Worm (Caenorhabditis elegans) whole organism, L1 larva: ENCODE data around the gene idpb-5.

ENCODE experiments used
- unc-62 ChIP-seq: fragments of 150-350 bp; optimal IDR thresholded peaks from 2 replicates; lab custom pipeline; 2014; ENCODE audit warnings: missing biosample characterization, missing genetic modification reagents, missing genetic modification characterization
- ztf-11 ChIP-seq, 2 experiments: sonication (generic microtip); optimal IDR thresholded peaks; 2 replicates each; lab custom pipeline; 2016 to 2017; ENCODE audit warnings: missing genetic modification characterization in 2 of 2, missing biosample characterization in 1 of 2, missing compliant biosample characterization in 1 of 2

DNA sequence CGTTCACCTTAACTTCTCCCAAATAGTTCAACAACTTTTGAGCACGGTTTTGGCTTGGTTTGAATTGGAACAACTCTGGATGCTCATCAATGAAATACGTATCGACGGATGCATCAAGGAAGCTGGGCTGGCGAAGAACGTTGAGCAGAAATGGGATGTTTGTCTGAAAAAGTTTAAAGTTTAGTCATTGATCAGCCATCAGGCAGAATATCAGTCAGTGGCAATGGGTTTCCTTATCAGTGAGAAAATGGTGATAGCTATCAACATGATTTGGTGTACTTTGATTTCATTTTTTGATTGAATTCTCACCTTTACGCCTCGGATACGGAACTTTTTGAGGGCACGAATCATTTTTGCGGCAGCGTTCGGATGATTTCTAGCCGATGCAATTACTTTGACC, 18.8 kb upstream of the idpb-5 start:
- TF ChIP-seq ztf-11 (tag; optimal IDR thresholded peaks at IDR 0.05; lab: Kevin White, UChicago) = no peak
- TF ChIP-seq unc-62 (GFP tag; lab: Kevin White, UChicago) = no peak
